Worm (Caenorhabditis elegans): ENCODE results near the gene dyf-2.

- TF ChIP-seq ceh-45 (GFP tag; IDR thresholded peaks at IDR 0.05) (no peak), pqm-1 (tag; optimal IDR thresholded peaks at IDR 0.05) (no peak), hlh-8 (tag; optimal IDR thresholded peaks at IDR 0.05) (no peak), madf-2 (tag; optimal IDR thresholded peaks at IDR 0.05) (no peak), ttx-3 (tag; optimal IDR thresholded peaks at IDR 0.05) (no peak), che-1 (tag; optimal IDR thresholded peaks at IDR 0.05) (no peak), ama-1 (optimal IDR thresholded peaks at IDR 0.05) (no peak)
Observed at ce11 chrIII:13683275-13683674, 3.0 kb downstream of the dyf-2 start.
